Worm (Caenorhabditis elegans) whole organism, late embryonic: ENCODE results near the gene npp-26.

Source experiments
- C38D4.7 ChIP-seq: fragments of 200-800 bp; sonication (Bioruptor generic); optimal IDR thresholded peaks from 2 replicates; lab custom pipeline; 2018; ENCODE audit warnings: mild to moderate bottlenecking, missing genetic modification characterization, moderate library complexity, missing compliant biosample characterization
- ets-4 ChIP-seq: sonication (generic microtip); optimal IDR thresholded peaks from 2 replicates; lab custom pipeline; 2016; ENCODE audit warnings: missing genetic modification characterization, missing compliant biosample characterization
- pha-4 ChIP-seq: fragments of 150-350 bp; optimal IDR thresholded peaks from 2 replicates; lab custom pipeline; 2018; ENCODE audit warnings: missing biosample characterization, missing genetic modification reagents, missing genetic modification characterization
- ref-2 ChIP-seq: sonication (generic microtip); optimal IDR thresholded peaks from 2 replicates; lab custom pipeline; 2016; ENCODE audit warnings: missing genetic modification characterization, missing compliant biosample characterization
- rnt-1 ChIP-seq: sonication (generic microtip); optimal IDR thresholded peaks from 2 replicates; lab custom pipeline; 2016; ENCODE audit warnings: missing genetic modification characterization, missing compliant biosample characterization
- tbx-2 ChIP-seq: sonication (generic microtip); optimal IDR thresholded peaks from 2 replicates; lab custom pipeline; 2016; ENCODE audit warnings: missing genetic modification characterization, missing compliant biosample characterization
- tbx-7 ChIP-seq: sonication (generic microtip); optimal IDR thresholded peaks from 2 replicates; lab custom pipeline; 2016; ENCODE audit warnings: missing genotype, missing genetic modification characterization, missing compliant biosample characterization

ce11 chrIV:4809813-4810212 lies 45.3 kb downstream of the npp-26 start, which contains the start of gene H06H21.37:
- no peak for TF ChIP-seq ets-4 (tag; lab: Kevin White, UChicago)
- TF ChIP-seq rnt-1 = no peak
- TF ChIP-seq tbx-2 (tag; lab: Kevin White, UChicago) = no peak
- no peak for TF ChIP-seq pha-4
- no peak for TF ChIP-seq ref-2 (tag; lab: Kevin White, UChicago)
- TF ChIP-seq C38D4.7 (GFP tag; lab: Kevin White, UChicago) = no peak
- TF ChIP-seq tbx-7 (tag; lab: Kevin White, UChicago) = no peak
